Worm (Caenorhabditis elegans) whole organism, midembryonic: ENCODE data around the gene T09E8.4.

Source experiments
- T22C8.4 ChIP-seq: fragments of 200-800 bp; sonication (Bioruptor generic); IDR thresholded peaks from 2 replicates; pipeline ENCODE4 v1.3.6; 2022; ENCODE audit warnings: missing genetic modification characterization, missing compliant biosample characterization
- cog-1 ChIP-seq: sonication (generic microtip); optimal IDR thresholded peaks from 2 replicates; lab custom pipeline; 2016; ENCODE audit warnings: missing genetic modification characterization, missing compliant biosample characterization
- flt-1 ChIP-seq: fragments of 200-800 bp; sonication (Bioruptor generic); IDR thresholded peaks from 2 replicates; pipeline ENCODE4 v1.3.6; 2022; ENCODE audit warnings: missing genetic modification characterization, missing compliant biosample characterization
- klf-2 ChIP-seq: fragments of 200-800 bp; sonication (Bioruptor generic); conservative IDR thresholded peaks from 2 replicates; pipeline ENCODE4 v1.3.6; 2022; ENCODE audit warnings: missing genetic modification reagents, missing genetic modification characterization, missing compliant biosample characterization
- med-1 ChIP-seq: sonication (generic microtip); optimal IDR thresholded peaks from 2 replicates; lab custom pipeline; 2017; ENCODE audit warnings: missing genetic modification characterization, mild to moderate bottlenecking, missing compliant biosample characterization, antibody characterized with exemption, missing genetic modification reagents; ENCODE audit not compliant: insufficient read depth
- ref-1 ChIP-seq: fragments of 200-800 bp; sonication (Bioruptor generic); conservative IDR thresholded peaks from 2 replicates; pipeline ENCODE4 v1.3.6; 2022; ENCODE audit warnings: missing genetic modification reagents, missing genetic modification characterization, missing compliant biosample characterization
- tab-1 ChIP-seq: fragments of 200-800 bp; sonication (Bioruptor generic); IDR thresholded peaks from 2 replicates; pipeline ENCODE4 v1.3.6; 2022; ENCODE audit warnings: missing genetic modification characterization, missing compliant biosample characterization
- ztf-23 ChIP-seq: fragments of 200-800 bp; sonication (Bioruptor generic); IDR thresholded peaks from 2 replicates; pipeline ENCODE4 v1.3.6; 2022; ENCODE audit warnings: missing genetic modification reagents, missing genetic modification characterization, missing compliant biosample characterization
- ztf-29 ChIP-seq: fragments of 200-800 bp; sonication (Bioruptor generic); IDR thresholded peaks from 2 replicates; pipeline ENCODE4 v1.3.6; 2022; ENCODE audit warnings: missing genetic modification reagents, missing genetic modification characterization, missing compliant biosample characterization

The T09E8.4 gene

DNA sequence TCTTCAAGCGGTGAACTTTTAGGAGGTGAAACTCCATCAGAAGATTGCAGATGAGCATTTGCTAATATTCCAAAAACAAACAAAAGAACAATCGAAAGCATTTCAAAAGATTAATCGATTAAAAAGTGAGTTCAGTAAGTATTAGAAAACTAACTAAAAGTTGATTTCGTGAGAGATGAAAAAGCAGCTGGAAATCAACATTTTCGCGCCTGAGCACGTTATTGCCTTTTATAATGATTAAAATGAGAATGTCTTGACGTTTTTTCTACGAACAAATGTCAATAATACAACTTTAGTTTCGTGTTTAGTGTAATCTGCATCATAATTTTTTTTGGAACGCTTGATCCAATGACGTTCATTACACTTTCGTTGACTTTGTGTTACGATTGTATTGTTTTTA lies 13.8 kb upstream of the T09E8.4 start, which contains the start of gene F57B1.9:
Gene F57B1.9, minus strand, starts transcription at position 101 of the 400 bp plus-strand sequence.
- TF ChIP-seq med-1 (no peak), ztf-29 (GFP tag; lab: Robert Waterston, UW) (no peak), ztf-23 (GFP tag; lab: Robert Waterston, UW) (no peak), cog-1 (tag; lab: Kevin White, UChicago) (no peak), klf-2 (GFP tag; lab: Robert Waterston, UW) (no peak), tab-1 (GFP tag; lab: Robert Waterston, UW) (no peak), flt-1 (GFP tag; lab: Robert Waterston, UW) (no peak), T22C8.4 (GFP tag; lab: Robert Waterston, UW) (no peak)

DNA sequence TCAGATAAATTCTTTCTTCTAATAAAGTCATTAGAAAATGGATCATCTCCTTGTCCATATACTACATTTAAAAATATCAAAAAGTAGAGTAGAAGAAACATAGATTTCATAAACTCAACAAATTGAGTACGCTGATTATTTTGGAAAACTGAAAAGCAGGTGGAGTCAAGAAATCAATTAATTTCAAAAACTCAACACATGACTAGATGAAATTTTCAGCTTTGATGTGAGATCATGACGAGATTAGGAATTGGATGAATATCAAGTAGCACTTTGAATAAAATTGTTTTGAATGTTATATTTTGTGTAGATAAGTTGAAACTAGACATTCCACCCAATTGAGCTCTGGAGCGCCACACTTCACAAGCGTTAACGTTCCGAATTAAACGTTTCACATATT lies 11.5 kb upstream of the T09E8.4 start, which contains the start of gene F57B1.1:
Gene F57B1.1, minus strand, starts transcription at position 101 of the 400 bp plus-strand sequence.
- TF ChIP-seq ztf-23 (GFP tag; lab: Robert Waterston, UW) = no peak
- no peak for TF ChIP-seq T22C8.4 (GFP tag; lab: Robert Waterston, UW)
- TF ChIP-seq ref-1 (GFP tag; lab: Robert Waterston, UW) = no peak
- no peak for TF ChIP-seq flt-1 (GFP tag; lab: Robert Waterston, UW)
- no peak for TF ChIP-seq ztf-29 (GFP tag; lab: Robert Waterston, UW)
- TF ChIP-seq klf-2 (GFP tag; lab: Robert Waterston, UW) = no peak
- TF ChIP-seq tab-1 (GFP tag; lab: Robert Waterston, UW) = no peak
- no peak for TF ChIP-seq cog-1 (tag; lab: Kevin White, UChicago)
- no peak for TF ChIP-seq med-1

DNA sequence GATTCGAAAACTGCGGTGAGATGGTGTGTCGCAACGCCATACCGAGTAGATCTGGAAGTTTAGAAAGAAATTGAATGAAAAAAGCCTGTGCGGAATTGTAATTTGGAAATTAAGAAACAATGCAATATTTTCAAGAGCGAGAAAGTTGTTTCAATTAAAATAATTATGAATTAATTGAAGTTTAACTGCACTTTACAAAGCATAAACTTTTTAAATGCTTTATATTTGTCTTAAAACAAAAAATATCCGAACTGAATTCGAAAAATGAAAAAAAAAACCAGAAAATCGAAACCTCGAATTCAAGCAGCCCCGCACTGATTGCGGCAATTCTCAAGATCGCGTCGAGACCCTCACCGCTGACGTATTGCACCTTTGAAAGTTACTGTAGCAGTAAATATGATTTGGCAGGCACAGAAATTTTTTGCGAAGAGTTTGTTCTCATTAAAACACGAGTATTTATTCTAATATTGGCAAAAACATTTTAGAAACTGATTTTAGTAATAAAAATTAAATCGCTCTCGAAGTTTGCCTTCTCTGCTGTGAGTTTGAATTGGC lies 9.5 kb upstream of the T09E8.4 start, which contains the start of gene sun-1:
Gene sun-1, minus strand, starts transcription at position 51 of the 555 bp plus-strand sequence.
- no peak for TF ChIP-seq cog-1 (tag; lab: Kevin White, UChicago)
- TF ChIP-seq ztf-23 (GFP tag; lab: Robert Waterston, UW) = no peak
- TF ChIP-seq ref-1 (GFP tag; lab: Robert Waterston, UW) = no peak
- TF ChIP-seq flt-1 (GFP tag; lab: Robert Waterston, UW) = no peak
- TF ChIP-seq ztf-29 (GFP tag; lab: Robert Waterston, UW) = no peak
- TF ChIP-seq klf-2 (GFP tag; lab: Robert Waterston, UW) = no peak
- no peak for TF ChIP-seq tab-1 (GFP tag; lab: Robert Waterston, UW)
- no peak for TF ChIP-seq T22C8.4 (GFP tag; lab: Robert Waterston, UW)
- TF ChIP-seq med-1 = no peak

DNA sequence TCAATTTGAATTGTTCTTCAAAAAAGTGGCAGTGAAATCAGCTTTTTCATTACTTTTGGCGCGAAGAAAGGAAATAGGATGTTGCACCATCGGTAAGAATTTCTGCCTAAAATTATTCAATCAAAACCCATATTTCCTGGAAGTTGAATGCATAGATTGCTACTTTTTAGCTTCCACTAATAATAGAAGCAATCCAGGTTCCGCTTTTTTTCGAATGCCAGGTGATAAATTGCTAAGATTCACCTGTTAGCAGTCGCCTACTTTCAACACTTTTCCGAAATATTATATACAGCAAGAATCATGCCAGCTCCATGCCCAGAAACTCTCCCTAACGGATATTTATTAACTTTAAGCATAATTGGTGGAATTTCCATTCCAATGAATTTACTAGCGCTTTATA lies 1.3 kb upstream of the T09E8.4 start, which contains the start of gene sri-6:
Gene sri-6, plus strand, starts transcription at position 301 of the 400 bp plus-strand sequence.
- TF ChIP-seq ztf-23 (GFP tag; lab: Robert Waterston, UW) (no peak), tab-1 (GFP tag; lab: Robert Waterston, UW) (no peak), ztf-29 (GFP tag; lab: Robert Waterston, UW) (no peak), T22C8.4 (GFP tag; lab: Robert Waterston, UW) (no peak), cog-1 (tag; lab: Kevin White, UChicago) (no peak), med-1 (no peak), flt-1 (GFP tag; lab: Robert Waterston, UW) (no peak), ref-1 (GFP tag; lab: Robert Waterston, UW) (no peak), klf-2 (GFP tag; lab: Robert Waterston, UW) (no peak)

DNA sequence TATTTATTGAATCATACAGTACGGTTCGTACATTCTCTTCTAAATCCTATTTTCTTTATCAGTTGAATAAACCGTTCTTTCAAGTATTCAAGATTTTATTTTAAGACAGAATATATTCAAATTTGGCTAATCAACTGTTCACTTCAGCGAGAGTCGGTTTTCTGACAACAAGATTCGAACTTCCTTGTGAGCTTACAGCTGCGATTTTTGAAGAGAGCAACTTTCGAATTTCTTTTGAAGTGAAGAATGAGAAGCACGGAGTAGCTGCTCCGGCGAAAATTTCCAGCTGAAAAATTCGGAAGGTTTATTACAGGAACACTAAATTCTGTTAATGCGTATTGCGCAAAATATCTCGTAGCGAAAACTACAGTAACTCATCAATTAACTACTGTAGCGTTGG lies 2.6 kb downstream of the T09E8.4 start:
- TF ChIP-seq klf-2 (GFP tag; lab: Robert Waterston, UW) (no peak), med-1 (no peak), ztf-29 (GFP tag; lab: Robert Waterston, UW) (no peak)

DNA sequence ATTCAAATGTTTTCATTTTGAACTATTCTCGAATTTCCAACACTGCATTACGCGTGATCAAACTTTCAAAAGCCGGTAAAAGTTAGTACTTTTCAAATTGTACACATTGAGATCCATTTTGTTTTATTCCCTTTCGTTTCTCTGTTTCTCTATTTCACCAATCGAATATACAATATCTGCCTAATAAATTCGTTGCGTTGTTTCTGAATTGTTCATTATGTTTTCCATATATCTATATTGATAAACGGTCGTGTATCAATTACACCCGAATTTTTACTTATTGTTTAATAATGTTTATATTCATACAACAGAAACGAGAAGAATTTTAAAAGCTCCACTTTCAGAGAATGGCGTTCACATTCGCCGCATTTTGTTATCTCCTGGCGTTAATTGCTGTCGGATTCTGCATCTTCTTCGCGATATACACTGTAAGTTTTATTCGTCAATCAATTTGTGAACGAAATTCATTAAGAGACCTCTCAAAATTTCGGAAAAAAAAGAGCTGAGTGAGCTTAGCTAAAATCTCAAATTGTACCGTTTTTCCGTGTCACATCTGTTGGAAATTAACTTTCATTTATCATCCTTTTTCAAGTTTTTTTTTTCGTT lies 3.9 kb downstream of the T09E8.4 start, which contains the start of gene cni-1:
Gene cni-1, plus strand, starts transcription at position 345 of the 606 bp plus-strand sequence.
- TF ChIP-seq ref-1 (GFP tag; lab: Robert Waterston, UW) (no peak), med-1 (no peak), cog-1 (tag; lab: Kevin White, UChicago) (no peak), ztf-29 (GFP tag; lab: Robert Waterston, UW) (no peak), klf-2 (GFP tag; lab: Robert Waterston, UW) (no peak), flt-1 (GFP tag; lab: Robert Waterston, UW) (no peak), tab-1 (GFP tag; lab: Robert Waterston, UW) (no peak), T22C8.4 (GFP tag; lab: Robert Waterston, UW) (no peak), ztf-23 (GFP tag; lab: Robert Waterston, UW) (no peak)

DNA sequence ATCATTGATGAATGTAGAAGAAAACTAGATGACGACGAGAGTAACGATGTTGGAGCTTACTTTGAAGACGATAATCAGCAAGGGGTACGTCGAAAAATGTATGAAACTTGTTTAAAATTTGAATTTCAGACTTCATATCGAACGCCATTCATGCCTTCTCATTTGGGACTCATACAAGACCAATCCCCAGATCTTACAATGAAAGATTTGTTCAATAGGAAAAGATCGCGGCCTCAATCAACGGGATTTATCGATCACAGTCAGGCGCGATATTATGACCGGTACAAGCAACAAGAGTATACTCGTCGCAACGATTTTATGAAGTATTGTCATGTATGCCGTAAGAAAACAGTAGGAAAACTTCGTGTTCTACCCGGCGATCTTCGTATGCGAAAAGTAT lies 7.2 kb downstream of the T09E8.4 start:
- no peak for TF ChIP-seq ztf-23 (GFP tag; lab: Robert Waterston, UW)
- no peak for TF ChIP-seq tab-1 (GFP tag; lab: Robert Waterston, UW)
- TF ChIP-seq T22C8.4 (GFP tag; lab: Robert Waterston, UW) = no peak
- TF ChIP-seq med-1 = no peak
- no peak for TF ChIP-seq cog-1 (tag; lab: Kevin White, UChicago)
- TF ChIP-seq flt-1 (GFP tag; lab: Robert Waterston, UW) = no peak
- no peak for TF ChIP-seq klf-2 (GFP tag; lab: Robert Waterston, UW)
- no peak for TF ChIP-seq ztf-29 (GFP tag; lab: Robert Waterston, UW)
- TF ChIP-seq ref-1 (GFP tag; lab: Robert Waterston, UW) = no peak

DNA sequence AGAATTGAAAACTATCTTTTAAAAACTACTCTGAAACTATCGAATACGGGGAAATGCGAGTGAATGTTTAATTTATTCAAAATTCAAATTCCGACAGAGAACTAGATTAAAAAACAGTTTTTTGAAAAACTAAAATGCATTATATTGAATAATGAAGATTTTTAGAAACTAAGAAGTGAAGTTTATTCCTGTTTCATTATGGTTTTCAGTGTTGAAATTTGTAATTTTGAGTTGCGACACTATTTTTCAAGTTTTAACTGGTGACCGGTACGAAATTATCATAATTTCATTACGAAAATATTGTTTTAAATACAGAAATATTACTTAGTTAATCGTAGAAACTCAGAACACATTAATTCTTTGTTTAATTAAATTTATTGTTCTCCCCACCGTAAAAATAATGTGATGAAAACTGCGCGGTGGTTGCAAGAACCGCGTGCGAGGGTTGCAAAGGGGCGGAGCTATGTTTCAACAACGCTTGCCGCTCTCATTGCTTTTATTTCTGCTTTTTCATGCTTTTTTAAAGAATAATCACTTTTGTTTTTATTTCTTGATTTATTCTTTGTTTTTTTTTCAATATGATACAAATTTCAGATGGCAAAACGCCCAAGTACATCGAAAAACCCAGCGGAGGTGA lies 7.8 kb downstream of the T09E8.4 start, which contains the start of gene him-17:
Gene him-17, plus strand, starts transcription at position 595 of the 637 bp plus-strand sequence.
- no peak for TF ChIP-seq ref-1 (GFP tag; lab: Robert Waterston, UW)
- TF ChIP-seq ztf-23 (GFP tag; lab: Robert Waterston, UW) = peak; percentile 72; the same call in 1 of the 2 replicates
- TF ChIP-seq klf-2 (GFP tag; lab: Robert Waterston, UW) = peak; percentile 68; the same call in 1 of the 2 replicates
- TF ChIP-seq flt-1 (GFP tag; lab: Robert Waterston, UW) = peak; percentile 70; the same call in 1 of the 2 replicates
- no peak for TF ChIP-seq tab-1 (GFP tag; lab: Robert Waterston, UW)
- peak; percentile 61 for TF ChIP-seq med-1
- TF ChIP-seq T22C8.4 (GFP tag; lab: Robert Waterston, UW) = no peak
- TF ChIP-seq ztf-29 (GFP tag; lab: Robert Waterston, UW) = no peak
- peak; percentile 50 for TF ChIP-seq cog-1 (tag; lab: Kevin White, UChicago)
